Worm (Caenorhabditis elegans) whole organism, young adult: ENCODE data around the gene cest-35.1.

ENCODE experiments used
- B0019.2 ChIP-seq: fragments of 200-800 bp; sonication (Bioruptor generic); conservative IDR thresholded peaks from 2 replicates; pipeline ENCODE4 v1.3.6; 2022; ENCODE audit warnings: missing genetic modification reagents, missing genetic modification characterization, missing compliant biosample characterization
- B0261.1 ChIP-seq: sonication (generic microtip); optimal IDR thresholded peaks from 2 replicates; lab custom pipeline; 2016; ENCODE audit warnings: mild to moderate bottlenecking, missing genetic modification characterization, moderate library complexity, missing compliant biosample characterization
- B0336.3 ChIP-seq: fragments of 200-800 bp; sonication (Bioruptor generic); IDR thresholded peaks from 2 replicates; pipeline ENCODE4 v1.3.6; 2022; ENCODE audit warnings: missing genetic modification characterization, missing compliant biosample characterization
- F23B12.7 ChIP-seq: sonication (generic microtip); optimal IDR thresholded peaks from 2 replicates; lab custom pipeline; 2017; ENCODE audit warnings: missing genetic modification characterization, mild to moderate bottlenecking, missing compliant biosample characterization, antibody characterized with exemption, moderate library complexity; ENCODE audit not compliant: insufficient read depth
- F33H1.4 ChIP-seq: fragments of 200-800 bp; sonication (Bioruptor generic); IDR thresholded peaks from 2 replicates; pipeline ENCODE4 v1.3.6; 2022; ENCODE audit warnings: missing genetic modification reagents, missing genetic modification characterization, missing compliant biosample characterization
- F55B11.4 ChIP-seq: sonication (generic microtip); optimal IDR thresholded peaks from 2 replicates; lab custom pipeline; 2016; ENCODE audit warnings: missing compliant biosample characterization, missing genetic modification characterization, borderline replicate concordance; ENCODE audit not compliant: insufficient read depth
- F57C9.4 ChIP-seq: sonication (generic microtip); optimal IDR thresholded peaks from 2 replicates; lab custom pipeline; 2017; ENCODE audit warnings: mild to moderate bottlenecking, missing genetic modification characterization, missing compliant biosample characterization
- K11D2.4 ChIP-seq: fragments of 200-800 bp; sonication (Bioruptor generic); IDR thresholded peaks from 2 replicates; pipeline ENCODE4 v1.3.6; 2022; ENCODE audit warnings: missing genetic modification reagents, missing genetic modification characterization, missing compliant biosample characterization
- K12H6.12 ChIP-seq: fragments of 200-800 bp; sonication (Bioruptor generic); optimal IDR thresholded peaks from 2 replicates; lab custom pipeline; 2018; ENCODE audit warnings: mild to moderate bottlenecking, missing genetic modification characterization, missing compliant biosample characterization
- T07F8.4 ChIP-seq: sonication (generic microtip); optimal IDR thresholded peaks from 2 replicates; lab custom pipeline; 2016; ENCODE audit warnings: mild to moderate bottlenecking, missing genetic modification characterization, moderate library complexity, missing compliant biosample characterization
- Y53F4B.3 ChIP-seq: fragments of 200-800 bp; sonication (Bioruptor generic); IDR thresholded peaks from 2 replicates; pipeline ENCODE4 v1.3.6; 2022; ENCODE audit warnings: missing genetic modification reagents, missing genetic modification characterization, missing compliant biosample characterization
- Y53G8AR.9 ChIP-seq: fragments of 200-800 bp; sonication (Bioruptor generic); conservative IDR thresholded peaks from 2 replicates; pipeline ENCODE4 v1.3.6; 2022; ENCODE audit warnings: missing genetic modification reagents, missing genetic modification characterization, missing compliant biosample characterization
- Y67H2A.10 ChIP-seq: fragments of 200-800 bp; sonication (Bioruptor generic); conservative IDR thresholded peaks from 2 replicates; pipeline ENCODE4 v1.3.6; 2022; ENCODE audit warnings: missing genetic modification reagents, missing genetic modification characterization, missing compliant biosample characterization
- akir-1 ChIP-seq: fragments of 200-800 bp; sonication (Bioruptor generic); optimal IDR thresholded peaks from 2 replicates; lab custom pipeline; 2018; ENCODE audit warnings: mild to moderate bottlenecking, missing genetic modification characterization, moderate library complexity, missing compliant biosample characterization
- athp-1 ChIP-seq: sonication (generic microtip); optimal IDR thresholded peaks from 2 replicates; lab custom pipeline; 2017; ENCODE audit warnings: mild to moderate bottlenecking, missing genetic modification characterization, missing compliant biosample characterization
- ccch-3 ChIP-seq: fragments of 200-800 bp; sonication (Bioruptor generic); optimal IDR thresholded peaks from 2 replicates; lab custom pipeline; 2018; ENCODE audit warnings: mild to moderate bottlenecking, missing genetic modification characterization, missing compliant biosample characterization
- cebp-2 ChIP-seq: fragments of 200-800 bp; sonication (Bioruptor generic); IDR thresholded peaks from 2 replicates; pipeline ENCODE4 v1.3.6; 2022; ENCODE audit warnings: missing genetic modification characterization, missing compliant biosample characterization
- ceh-79 ChIP-seq: sonication (generic microtip); optimal IDR thresholded peaks from 2 replicates; lab custom pipeline; 2017; ENCODE audit warnings: mild to moderate bottlenecking, missing genetic modification characterization, missing compliant biosample characterization
- chd-7 ChIP-seq: sonication (generic microtip); optimal IDR thresholded peaks from 2 replicates; lab custom pipeline; 2016; ENCODE audit warnings: mild to moderate bottlenecking, missing genetic modification characterization, moderate library complexity, missing compliant biosample characterization
- dpff-1 ChIP-seq: sonication (generic microtip); optimal IDR thresholded peaks from 2 replicates; lab custom pipeline; 2017; ENCODE audit warnings: mild to moderate bottlenecking, missing genetic modification characterization, missing compliant biosample characterization
- dpl-1 ChIP-seq: fragments of 150-350 bp; optimal IDR thresholded peaks from 2 replicates; lab custom pipeline; 2014; ENCODE audit warnings: missing biosample characterization, missing genetic modification reagents, missing genetic modification characterization
- ets-4 ChIP-seq: fragments of 200-800 bp; sonication (Bioruptor generic); optimal IDR thresholded peaks from 2 replicates; lab custom pipeline; 2018; ENCODE audit warnings: mild to moderate bottlenecking, missing genetic modification characterization, missing compliant biosample characterization
- fkh-3 ChIP-seq: sonication (generic microtip); optimal IDR thresholded peaks from 2 replicates; lab custom pipeline; 2016; ENCODE audit warnings: mild to moderate bottlenecking, missing genetic modification characterization, missing compliant biosample characterization
- him-1 ChIP-seq: sonication (generic microtip); optimal IDR thresholded peaks from 2 replicates; lab custom pipeline; 2016; ENCODE audit warnings: missing genotype, missing genetic modification reagents, missing genetic modification characterization, missing compliant biosample characterization
- hlh-26 ChIP-seq: fragments of 200-800 bp; sonication (Bioruptor generic); conservative IDR thresholded peaks from 2 replicates; pipeline ENCODE4 v1.3.6; 2022; ENCODE audit warnings: missing genetic modification reagents, missing genetic modification characterization, missing compliant biosample characterization
- hsf-1 ChIP-seq: fragments of 200-800 bp; sonication (Bioruptor generic); IDR thresholded peaks from 2 replicates; pipeline ENCODE4 v1.3.6; 2022; ENCODE audit warnings: missing genetic modification reagents, missing genetic modification characterization, missing compliant biosample characterization
- lag-1 ChIP-seq: fragments of 200-800 bp; sonication (Bioruptor generic); IDR thresholded peaks from 2 replicates; pipeline ENCODE4 v1.3.6; 2022; ENCODE audit warnings: missing genetic modification reagents, missing genetic modification characterization, missing compliant biosample characterization
- lsl-1 ChIP-seq: fragments of 200-800 bp; sonication (Bioruptor generic); optimal IDR thresholded peaks from 2 replicates; lab custom pipeline; 2018; ENCODE audit warnings: mild to moderate bottlenecking, missing genetic modification characterization, moderate library complexity, missing compliant biosample characterization
- mcd-1 ChIP-seq: fragments of 200-800 bp; sonication (Bioruptor generic); IDR thresholded peaks from 2 replicates; pipeline ENCODE4 v1.3.6; 2022; ENCODE audit warnings: missing genetic modification reagents, missing genetic modification characterization, missing compliant biosample characterization
- mes-4 ChIP-seq: sonication (generic microtip); optimal IDR thresholded peaks from 2 replicates; lab custom pipeline; 2016; ENCODE audit warnings: missing genotype, missing genetic modification characterization, missing compliant biosample characterization
- nfya-2 ChIP-seq: fragments of 200-800 bp; sonication (Bioruptor generic); IDR thresholded peaks from 2 replicates; pipeline ENCODE4 v1.3.6; 2022; ENCODE audit warnings: missing genetic modification reagents, missing genetic modification characterization, missing compliant biosample characterization
- nhr-120 ChIP-seq: fragments of 200-800 bp; sonication (Bioruptor generic); IDR thresholded peaks from 2 replicates; pipeline ENCODE4 v1.3.6; 2022; ENCODE audit warnings: missing genetic modification characterization, missing compliant biosample characterization
- nhr-27 ChIP-seq: fragments of 200-800 bp; sonication (Bioruptor generic); optimal IDR thresholded peaks from 2 replicates; lab custom pipeline; 2018; ENCODE audit warnings: mild to moderate bottlenecking, missing genetic modification characterization, moderate library complexity, missing compliant biosample characterization
- nhr-80 ChIP-seq: sonication (generic microtip); optimal IDR thresholded peaks from 2 replicates; lab custom pipeline; 2016; ENCODE audit warnings: missing genetic modification characterization, missing compliant biosample characterization
- pbrm-1 ChIP-seq: fragments of 200-800 bp; sonication (Bioruptor generic); IDR thresholded peaks from 2 replicates; pipeline ENCODE4 v1.3.6; 2022; ENCODE audit warnings: missing genetic modification reagents, missing genetic modification characterization, missing compliant biosample characterization
- repo-1 ChIP-seq: sonication (generic microtip); optimal IDR thresholded peaks from 2 replicates; lab custom pipeline; 2017; ENCODE audit warnings: mild to moderate bottlenecking, missing genetic modification characterization, missing compliant biosample characterization
- rpc-1 ChIP-seq, 2 experiments: fragments of 150-350 bp in 1 of 2; sonication (generic microtip) in 1 of 2; optimal IDR thresholded peaks; 2 replicates each; lab custom pipeline; 2014 to 2018; ENCODE audit warnings: missing biosample characterization in 1 of 2, missing genetic modification characterization in 1 of 2, missing genetic modification reagents in 1 of 2, missing genotype in 1 of 2
- sea-2 ChIP-seq: fragments of 200-800 bp; sonication (Bioruptor generic); IDR thresholded peaks from 2 replicates; pipeline ENCODE4 v1.3.6; 2022; ENCODE audit warnings: missing genetic modification characterization, missing compliant biosample characterization
- snpc-3.4 ChIP-seq: sonication (generic microtip); optimal IDR thresholded peaks from 2 replicates; lab custom pipeline; 2017; ENCODE audit warnings: missing genetic modification characterization, mild to moderate bottlenecking, missing compliant biosample characterization, antibody characterized with exemption, moderate library complexity, missing genotype, missing genetic modification reagents
- unc-130 ChIP-seq: sonication (generic microtip); optimal IDR thresholded peaks from 2 replicates; lab custom pipeline; 2016; ENCODE audit warnings: missing genetic modification reagents, missing genetic modification characterization, missing compliant biosample characterization
- unc-62 ChIP-seq: fragments of 150-350 bp; optimal IDR thresholded peaks from 2 replicates; lab custom pipeline; 2014; ENCODE audit warnings: missing biosample characterization, missing genetic modification reagents, missing genetic modification characterization
- zfh-2 ChIP-seq: fragments of 200-800 bp; sonication (Bioruptor generic); conservative IDR thresholded peaks from 2 replicates; pipeline ENCODE4 v1.3.6; 2022; ENCODE audit warnings: missing genetic modification reagents, missing genetic modification characterization, missing compliant biosample characterization
- ztf-22 ChIP-seq: fragments of 200-800 bp; sonication (Bioruptor generic); optimal IDR thresholded peaks from 2 replicates; lab custom pipeline; 2018; ENCODE audit warnings: mild to moderate bottlenecking, missing genetic modification characterization, moderate library complexity, missing compliant biosample characterization
- ztf-25 ChIP-seq: fragments of 200-800 bp; sonication (Bioruptor generic); IDR thresholded peaks from 2 replicates; pipeline ENCODE4 v1.3.6; 2022; ENCODE audit warnings: missing genetic modification reagents, missing genetic modification characterization, missing compliant biosample characterization
- ztf-26 ChIP-seq: sonication (generic microtip); optimal IDR thresholded peaks from 2 replicates; lab custom pipeline; 2017; ENCODE audit warnings: missing genetic modification characterization, missing compliant biosample characterization
- ztf-28 ChIP-seq: fragments of 200-800 bp; sonication (Bioruptor generic); IDR thresholded peaks from 2 replicates; pipeline ENCODE4 v1.3.6; 2022; ENCODE audit warnings: missing genetic modification reagents, missing genetic modification characterization, missing compliant biosample characterization
- ztf-3 ChIP-seq: fragments of 200-800 bp; sonication (Bioruptor generic); optimal IDR thresholded peaks from 2 replicates; lab custom pipeline; 2018; ENCODE audit warnings: mild to moderate bottlenecking, missing genetic modification characterization, missing compliant biosample characterization

Gene cest-35.1

DNA sequence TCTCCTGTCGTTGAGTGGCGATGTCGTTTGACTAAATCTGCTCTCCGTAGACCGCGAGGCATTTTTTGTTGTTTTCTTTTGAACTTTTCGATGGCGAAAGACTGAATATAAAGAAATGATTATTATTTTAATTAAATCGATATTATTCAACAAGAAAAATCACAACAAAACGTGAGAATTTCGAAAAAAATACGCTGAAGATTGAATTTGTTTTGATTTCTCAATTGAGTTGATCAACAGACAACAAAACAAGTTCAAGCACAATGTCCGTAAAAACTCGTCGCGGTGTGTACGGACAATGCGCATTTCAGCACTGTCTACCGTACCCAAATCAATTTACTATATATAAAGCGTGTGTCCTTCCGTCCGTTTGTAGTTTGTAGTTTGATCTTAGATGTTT, 35.1 kb upstream of the cest-35.1 start, which contains the start of gene B0238.9:
Gene B0238.9, minus strand, starts transcription at position 101 of the 400 bp plus-strand sequence.
- TF ChIP-seq ztf-28 (GFP tag; lab: Robert Waterston, UW): no peak
- TF ChIP-seq mes-4: no peak
- no peak for TF ChIP-seq F57C9.4
- TF ChIP-seq lsl-1 (GFP tag; lab: Kevin White, UChicago): peak; percentile 26
- TF ChIP-seq akir-1: no peak

DNA sequence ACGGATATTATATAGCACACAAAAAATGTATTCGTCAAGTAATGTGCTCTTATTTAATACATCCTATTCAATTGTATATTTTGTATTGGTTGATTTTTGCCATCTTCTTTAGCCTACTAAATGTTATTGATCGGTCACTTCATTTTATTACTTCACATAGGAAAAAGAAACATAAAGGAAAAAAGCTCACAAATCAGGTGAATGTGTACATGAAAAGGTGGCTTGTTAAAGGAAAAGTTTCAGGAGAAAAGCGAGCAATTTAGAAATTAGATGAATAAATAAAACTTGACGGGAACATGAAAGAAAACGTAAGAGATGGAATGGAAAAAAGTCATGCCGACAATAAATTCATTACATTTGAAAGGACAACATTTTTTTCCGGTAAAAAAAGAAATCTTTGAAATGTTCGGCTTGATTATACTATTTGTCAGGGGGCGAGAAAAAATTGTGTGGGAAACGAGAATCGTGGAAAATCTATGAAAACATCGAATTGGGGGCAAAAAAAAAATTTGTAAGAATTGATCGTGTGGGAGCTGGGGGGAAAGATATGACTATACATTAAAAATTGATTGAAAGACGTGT, 32.6 kb upstream of the cest-35.1 start:
- TF ChIP-seq akir-1 (no peak), unc-130 (GFP tag; lab: Kevin White, UChicago) (no peak), ccch-3 (no peak), mcd-1 (GFP tag; lab: Robert Waterston, UW) (no peak), B0019.2 (GFP tag; lab: Robert Waterston, UW) (no peak), F33H1.4 (GFP tag; lab: Robert Waterston, UW) (peak; percentile 26), unc-62 (no peak), dpff-1 (tag; lab: Kevin White, UChicago) (no peak), T07F8.4 (no peak), chd-7 (tag; lab: Kevin White, UChicago) (no peak), dpl-1 (GFP tag; lab: Kevin White, UChicago) (no peak), K12H6.12 (tag; lab: Kevin White, UChicago) (no peak), nhr-80 (tag; lab: Kevin White, UChicago) (no peak), nhr-120 (GFP tag; lab: Robert Waterston, UW) (no peak), cebp-2 (no peak), B0261.1 (tag; lab: Kevin White, UChicago) (no peak), ztf-3 (GFP tag; lab: Kevin White, UChicago) (no peak), snpc-3.4 (no peak), B0336.3 (0 out of 2 replicates have a peak, but pooled peaks have one; percentile 34), nhr-27 (tag; lab: Kevin White, UChicago) (no peak), Y67H2A.10 (no peak), K11D2.4 (GFP tag; lab: Robert Waterston, UW) (no peak), Y53F4B.3 (no peak), F23B12.7 (tag; lab: Kevin White, UChicago) (no peak), ceh-79 (tag; lab: Kevin White, UChicago) (peak; percentile 48), ztf-26 (tag; lab: Kevin White, UChicago) (no peak), hsf-1 (no peak), ztf-25 (no peak), ets-4 (GFP tag; lab: Kevin White, UChicago) (no peak), pbrm-1 (GFP tag; lab: Robert Waterston, UW) (no peak), fkh-3 (tag; lab: Kevin White, UChicago) (peak; percentile 46), sea-2 (GFP tag; lab: Robert Waterston, UW) (no peak), him-1 (tag; lab: Kevin White, UChicago) (no peak), rpc-1 (optimal IDR thresholded peaks at IDR 0.05; lab: Kevin White, UChicago) (no peak), rpc-1 (tag; optimal IDR thresholded peaks at IDR 0.05; lab: Kevin White, UChicago) (no peak), zfh-2 (GFP tag; lab: Robert Waterston, UW) (no peak), athp-1 (tag; lab: Kevin White, UChicago) (peak; percentile 52), nfya-2 (GFP tag; lab: Robert Waterston, UW) (no peak), repo-1 (tag; lab: Kevin White, UChicago) (peak; percentile 82), Y53G8AR.9 (peak; percentile 63; the same call in 1 of the 2 replicates), ztf-28 (GFP tag; lab: Robert Waterston, UW) (no peak), hlh-26 (GFP tag; lab: Robert Waterston, UW) (no peak), F55B11.4 (tag; lab: Kevin White, UChicago) (no peak), ztf-22 (no peak), lag-1 (GFP tag; lab: Robert Waterston, UW) (no peak)
